Worm (Caenorhabditis elegans) whole organism, L4/young adult: ENCODE measurements around the gene hpo-29.

Experiments
- W03F9.2 ChIP-seq: fragments of 150-350 bp; optimal IDR thresholded peaks from 2 replicates; lab custom pipeline; 2014; ENCODE audit warnings: missing biosample characterization, missing genetic modification characterization
- dao-5 ChIP-seq: sonication (generic microtip); optimal IDR thresholded peaks from 2 replicates; lab custom pipeline; 2016; ENCODE audit warnings: missing genotype, missing genetic modification characterization, moderate library complexity, missing compliant biosample characterization
- him-1 ChIP-seq: sonication (generic microtip); optimal IDR thresholded peaks from 2 replicates; lab custom pipeline; 2016; ENCODE audit warnings: missing genotype, missing genetic modification reagents, missing genetic modification characterization, missing compliant biosample characterization

Gene hpo-29

ce11 chrIII:235544-235943 is at the start of gene hpo-29:
TSS of gene hpo-29 (plus strand) at chrIII:235844.
- no peak for TF ChIP-seq him-1 (tag; lab: Kevin White, UChicago)
- no peak for TF ChIP-seq W03F9.2 (tag; lab: Kevin White, UChicago)
- TF ChIP-seq dao-5, result no peak

- TF ChIP-seq W03F9.2 (tag; lab: Kevin White, UChicago) (no peak), dao-5 (no peak), him-1 (tag; lab: Kevin White, UChicago) (no peak)
These were observed 47.8 kb upstream of the hpo-29 start, which contains the start of gene mxl-2 for ce11 chrIII:187829-188228. TSS of gene mxl-2 (minus strand) at chrIII:188131.

- no peak for TF ChIP-seq W03F9.2 (tag; lab: Kevin White, UChicago)
- no peak for TF ChIP-seq dao-5
- no peak for TF ChIP-seq him-1 (tag; lab: Kevin White, UChicago)
These were observed 47.2 kb upstream of the hpo-29 start, which contains the start of gene ubc-20 for ce11 chrIII:188426-188888. TSS of gene ubc-20 (plus strand) at chrIII:188838.

ce11 chrIII:189280-189679 is 46.4 kb upstream of the hpo-29 start:
- TF ChIP-seq him-1 (tag; lab: Kevin White, UChicago), result no peak
- TF ChIP-seq W03F9.2 (tag; lab: Kevin White, UChicago), result no peak
- TF ChIP-seq dao-5, result no peak

- TF ChIP-seq him-1 (tag; lab: Kevin White, UChicago) (no peak), dao-5 (no peak), W03F9.2 (tag; lab: Kevin White, UChicago) (no peak)
These were observed 45.0 kb upstream of the hpo-29 start, which contains the start of gene cox-17 for ce11 chrIII:190686-191085. TSS of gene cox-17 (plus strand) at chrIII:190986.

- TF ChIP-seq W03F9.2 (tag; lab: Kevin White, UChicago), result no peak
- TF ChIP-seq dao-5, result no peak
These were observed 43.8 kb upstream of the hpo-29 start, which contains the start of gene sec-20 for ce11 chrIII:191803-192202. TSS of gene sec-20 (plus strand) at chrIII:192103.

ce11 chrIII:194160-194559 is 41.5 kb upstream of the hpo-29 start, which contains the start of gene F40G9.17:
TSS of gene F40G9.17 (plus strand) at chrIII:194460.
- TF ChIP-seq W03F9.2 (tag; lab: Kevin White, UChicago) (no peak), him-1 (tag; lab: Kevin White, UChicago) (no peak), dao-5 (no peak)

ce11 chrIII:203953-204352 is 31.7 kb upstream of the hpo-29 start:
- TF ChIP-seq dao-5 (no peak), W03F9.2 (tag; lab: Kevin White, UChicago) (no peak), him-1 (tag; lab: Kevin White, UChicago) (no peak)

- no peak for TF ChIP-seq him-1 (tag; lab: Kevin White, UChicago)
- no peak for TF ChIP-seq dao-5
- TF ChIP-seq W03F9.2 (tag; lab: Kevin White, UChicago), result no peak
These were observed 28.6 kb upstream of the hpo-29 start, which contains the start of gene W10C4.1 for ce11 chrIII:207023-207422. TSS of gene W10C4.1 (minus strand) at chrIII:207123.

ce11 chrIII:208793-209694 is 26.6 kb upstream of the hpo-29 start:
- TF ChIP-seq W03F9.2 (tag; lab: Kevin White, UChicago), result no peak
- TF ChIP-seq him-1 (tag; lab: Kevin White, UChicago), result no peak
- no peak for TF ChIP-seq dao-5

- TF ChIP-seq W03F9.2 (tag; lab: Kevin White, UChicago), result no peak
- no peak for TF ChIP-seq him-1 (tag; lab: Kevin White, UChicago)
- no peak for TF ChIP-seq dao-5
These were observed 26.0 kb upstream of the hpo-29 start, which contains the start of gene klp-20 for ce11 chrIII:209695-210091. TSS of gene klp-20 (plus strand) at chrIII:209992.

ce11 chrIII:211387-211786 is 24.3 kb upstream of the hpo-29 start:
- TF ChIP-seq W03F9.2 (tag; lab: Kevin White, UChicago) (no peak), him-1 (tag; lab: Kevin White, UChicago) (no peak), dao-5 (no peak)

ce11 chrIII:220368-220767 is 15.3 kb upstream of the hpo-29 start:
- TF ChIP-seq dao-5 (no peak), W03F9.2 (tag; lab: Kevin White, UChicago) (no peak), him-1 (tag; lab: Kevin White, UChicago) (no peak)

ce11 chrIII:222508-222907 is 13.1 kb upstream of the hpo-29 start:
- TF ChIP-seq dao-5, result no peak
- TF ChIP-seq him-1 (tag; lab: Kevin White, UChicago), result no peak
